Worm (Caenorhabditis elegans) whole organism, L1 larva: ENCODE data around the gene pph-4.1.
"Not testable (repeated sequence)": the region's sequence is repeated elsewhere in the genome, so short reads cannot be mapped to it uniquely, and the experiment has no call there.

Source experiments
- C16A3.4 ChIP-seq: fragments of 150-350 bp; optimal IDR thresholded peaks from 2 replicates; lab custom pipeline; 2014; ENCODE audit warnings: missing biosample characterization, missing genetic modification characterization
- C34B4.2 ChIP-seq: sonication (generic microtip); optimal IDR thresholded peaks from 2 replicates; lab custom pipeline; 2017; ENCODE audit warnings: mild to moderate bottlenecking, missing genetic modification characterization, missing compliant biosample characterization
- F16B12.6 ChIP-seq: fragments of 150-350 bp; optimal IDR thresholded peaks from 2 replicates; lab custom pipeline; 2014; ENCODE audit warnings: missing biosample characterization, missing genetic modification characterization
- Y116A8C.19 ChIP-seq: sonication (generic microtip); optimal IDR thresholded peaks from 2 replicates; lab custom pipeline; 2016; ENCODE audit warnings: missing compliant biosample characterization, missing genetic modification characterization, borderline replicate concordance
- aly-2 ChIP-seq: fragments of 150-350 bp; optimal IDR thresholded peaks from 2 replicates; lab custom pipeline; 2014; ENCODE audit warnings: missing biosample characterization, missing genetic modification characterization
- blmp-1 ChIP-seq: fragments of 150-350 bp; optimal IDR thresholded peaks from 2 replicates; lab custom pipeline; 2014; ENCODE audit warnings: missing biosample characterization, missing genetic modification characterization
- ceh-82 ChIP-seq, 3 experiments: fragments of 150-350 bp in 1 of 3; sonication (generic microtip) in 2 of 3; optimal IDR thresholded peaks; 2 replicates each; lab custom pipeline; 2014 to 2017; ENCODE audit warnings: missing biosample characterization in 3 of 3, missing genetic modification characterization in 3 of 3
- dpl-1 ChIP-seq, 3 experiments: fragments of 150-350 bp in 2 of 3; sonication (generic microtip) in 1 of 3; optimal IDR thresholded peaks; 2 replicates each; lab custom pipeline; 2014 to 2017; ENCODE audit warnings: missing biosample characterization in 3 of 3, missing genetic modification characterization in 3 of 3, missing genetic modification reagents in 3 of 3
- dsc-1 ChIP-seq: sonication (generic microtip); optimal IDR thresholded peaks from 2 replicates; lab custom pipeline; 2016; ENCODE audit warnings: mild to moderate bottlenecking, missing genetic modification characterization, missing compliant biosample characterization
- efl-1 ChIP-seq, 4 experiments: fragments of 150-350 bp; optimal IDR thresholded peaks in 3 of 4; peaks in 1 of 4; 1 replicate in 1 of 4; 2 replicates in 3 of 4; lab custom pipeline; 2014; ENCODE audit warnings: missing biosample characterization in 2 of 4, missing genetic modification characterization in 2 of 4, missing genetic modification reagents in 2 of 4
- egl-13 ChIP-seq: sonication (generic microtip); optimal IDR thresholded peaks from 2 replicates; lab custom pipeline; 2016; ENCODE audit warnings: missing genotype, missing genetic modification reagents, missing genetic modification characterization, missing compliant biosample characterization
- elt-2 ChIP-seq: sonication (generic microtip); optimal IDR thresholded peaks from 2 replicates; lab custom pipeline; 2016; ENCODE audit warnings: missing genetic modification characterization, mild to moderate bottlenecking, inconsistent platforms, missing compliant biosample characterization, missing genetic modification reagents
- ets-5 ChIP-seq: fragments of 200-800 bp; sonication (Bioruptor generic); IDR thresholded peaks from 2 replicates; pipeline ENCODE4 v1.3.6; 2022; ENCODE audit warnings: missing genetic modification characterization, missing compliant biosample characterization
- hlh-17 ChIP-seq: fragments of 200-800 bp; sonication (Bioruptor generic); optimal IDR thresholded peaks from 2 replicates; lab custom pipeline; 2018; ENCODE audit warnings: missing genetic modification characterization, mild to moderate bottlenecking, missing compliant biosample characterization, moderate library complexity, borderline replicate concordance
- hlh-4 ChIP-seq: sonication (generic microtip); optimal IDR thresholded peaks from 2 replicates; lab custom pipeline; 2016; ENCODE audit warnings: mild to moderate bottlenecking, missing genetic modification characterization, missing compliant biosample characterization
- hpl-2 ChIP-seq: fragments of 150-350 bp; optimal IDR thresholded peaks from 2 replicates; lab custom pipeline; 2014; ENCODE audit warnings: missing biosample characterization, missing genetic modification reagents, missing genetic modification characterization
- lin-13 ChIP-seq: fragments of 150-350 bp; optimal IDR thresholded peaks from 2 replicates; lab custom pipeline; 2014; ENCODE audit warnings: missing biosample characterization, missing genetic modification reagents, missing genetic modification characterization
- lin-15B ChIP-seq: fragments of 150-350 bp; sonication (generic microtip); optimal IDR thresholded peaks from 3 replicates; lab custom pipeline; 2014; ENCODE audit warnings: missing biosample characterization, missing genetic modification characterization
- lin-35 ChIP-seq, 2 experiments: fragments of 150-350 bp; optimal IDR thresholded peaks; 2 replicates each; lab custom pipeline; 2014; ENCODE audit warnings: missing biosample characterization in 2 of 2, missing genetic modification characterization in 2 of 2, missing genetic modification reagents in 2 of 2
- lir-3 ChIP-seq: sonication (generic microtip); optimal IDR thresholded peaks from 2 replicates; lab custom pipeline; 2016; ENCODE audit warnings: mild to moderate bottlenecking, missing genetic modification characterization, moderate library complexity, missing compliant biosample characterization; ENCODE audit not compliant: poor library complexity
- mdl-1 ChIP-seq, 2 experiments: fragments of 150-350 bp; optimal IDR thresholded peaks; 2 replicates each; lab custom pipeline; 2014 to 2017; ENCODE audit warnings: missing biosample characterization in 2 of 2, missing genetic modification characterization in 2 of 2, inconsistent platforms in 1 of 2
- mep-1 ChIP-seq: fragments of 150-350 bp; optimal IDR thresholded peaks from 2 replicates; lab custom pipeline; 2014; ENCODE audit warnings: missing biosample characterization, missing genetic modification characterization
- nhr-12 ChIP-seq: sonication (generic microtip); optimal IDR thresholded peaks from 2 replicates; lab custom pipeline; 2017; ENCODE audit warnings: missing biosample characterization, missing genetic modification characterization
- nhr-20 ChIP-seq: sonication (generic microtip); optimal IDR thresholded peaks from 2 replicates; lab custom pipeline; 2016; ENCODE audit warnings: mild to moderate bottlenecking, missing genetic modification characterization, missing compliant biosample characterization
- nhr-237 ChIP-seq: fragments of 150-350 bp; optimal IDR thresholded peaks from 2 replicates; lab custom pipeline; 2014; ENCODE audit warnings: missing biosample characterization, missing genetic modification characterization
- nhr-28 ChIP-seq: fragments of 150-350 bp; optimal IDR thresholded peaks from 2 replicates; lab custom pipeline; 2014; ENCODE audit warnings: missing biosample characterization, missing genetic modification characterization
- nhr-47 ChIP-seq: sonication (generic microtip); optimal IDR thresholded peaks from 2 replicates; lab custom pipeline; 2016; ENCODE audit warnings: mild to moderate bottlenecking, missing genetic modification characterization, moderate library complexity, missing compliant biosample characterization
- nhr-90 ChIP-seq: sonication (generic microtip); optimal IDR thresholded peaks from 2 replicates; lab custom pipeline; 2016; ENCODE audit warnings: mild to moderate bottlenecking, missing genetic modification characterization, missing compliant biosample characterization; ENCODE audit not compliant: poor library complexity
- rnt-1 ChIP-seq: sonication (generic microtip); optimal IDR thresholded peaks from 2 replicates; lab custom pipeline; 2016; ENCODE audit warnings: mild to moderate bottlenecking, missing genetic modification characterization, moderate library complexity, missing compliant biosample characterization
- skn-1 ChIP-seq: fragments of 150-350 bp; optimal IDR thresholded peaks from 2 replicates; lab custom pipeline; 2014; ENCODE audit warnings: missing biosample characterization, missing genetic modification characterization
- snpc-4 ChIP-seq: fragments of 150-350 bp; optimal IDR thresholded peaks from 2 replicates; lab custom pipeline; 2014; ENCODE audit warnings: missing biosample characterization, missing genetic modification characterization
- snu-23 ChIP-seq: sonication (generic microtip); optimal IDR thresholded peaks from 2 replicates; lab custom pipeline; 2016; ENCODE audit warnings: missing genetic modification characterization, missing compliant biosample characterization
- sox-4 ChIP-seq: sonication (generic microtip); optimal IDR thresholded peaks from 2 replicates; lab custom pipeline; 2016; ENCODE audit warnings: missing genetic modification characterization, missing compliant biosample characterization
- sup-37 ChIP-seq: fragments of 200-800 bp; sonication (Bioruptor generic); optimal IDR thresholded peaks from 2 replicates; lab custom pipeline; 2018; ENCODE audit warnings: mild to moderate bottlenecking, missing genetic modification characterization, missing compliant biosample characterization
- tlp-1 ChIP-seq: fragments of 150-350 bp; optimal IDR thresholded peaks from 2 replicates; lab custom pipeline; 2014; ENCODE audit warnings: missing biosample characterization, missing genetic modification characterization
- unc-130 ChIP-seq: fragments of 150-350 bp; optimal IDR thresholded peaks from 2 replicates; lab custom pipeline; 2017; ENCODE audit warnings: missing biosample characterization, missing genetic modification characterization, inconsistent platforms
- vab-15 ChIP-seq: sonication (generic microtip); optimal IDR thresholded peaks from 2 replicates; lab custom pipeline; 2017; ENCODE audit warnings: missing genotype, mild to moderate bottlenecking, missing genetic modification characterization, missing compliant biosample characterization
- xbp-1 ChIP-seq: sonication (generic microtip); optimal IDR thresholded peaks from 2 replicates; lab custom pipeline; 2016; ENCODE audit warnings: missing genetic modification characterization, missing compliant biosample characterization
- ztf-4 ChIP-seq: fragments of 150-350 bp; optimal IDR thresholded peaks from 2 replicates; lab custom pipeline; 2014; ENCODE audit warnings: missing biosample characterization, missing genetic modification characterization

pph-4.1 gene

DNA sequence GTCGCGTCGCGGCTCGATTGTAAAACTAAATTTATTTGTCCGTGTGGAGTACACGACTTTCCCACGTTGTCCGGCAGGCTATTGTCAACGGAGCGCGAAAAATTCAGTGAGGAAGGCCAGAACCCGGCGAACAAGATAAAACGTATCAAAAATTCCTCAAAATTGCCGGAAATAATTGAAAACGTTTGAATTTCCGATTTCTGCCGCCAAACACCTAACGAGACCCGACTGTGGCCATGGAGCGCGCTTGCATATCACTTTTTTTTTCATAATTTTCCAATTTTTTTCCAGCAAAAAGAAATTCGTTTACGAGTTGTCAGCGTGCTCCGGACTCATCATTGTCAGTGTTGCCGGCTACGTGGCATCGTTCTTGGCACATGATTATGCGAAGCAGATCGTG is 47.3 kb upstream of the pph-4.1 start:
- TF ChIP-seq vab-15 (tag; lab: Kevin White, UChicago) (no peak), nhr-90 (tag; lab: Kevin White, UChicago) (no peak), efl-1 (optimal IDR thresholded peaks at IDR 0.05; lab: Kevin White, UChicago) (no peak), efl-1 (GFP tag; optimal IDR thresholded peaks at IDR 0.05 in 1 of 2; lab: Kevin White, UChicago) (peak in 1 of 2 experiments; percentile 49), nhr-12 (no peak), elt-2 (tag; lab: Kevin White, UChicago) (no peak)

DNA sequence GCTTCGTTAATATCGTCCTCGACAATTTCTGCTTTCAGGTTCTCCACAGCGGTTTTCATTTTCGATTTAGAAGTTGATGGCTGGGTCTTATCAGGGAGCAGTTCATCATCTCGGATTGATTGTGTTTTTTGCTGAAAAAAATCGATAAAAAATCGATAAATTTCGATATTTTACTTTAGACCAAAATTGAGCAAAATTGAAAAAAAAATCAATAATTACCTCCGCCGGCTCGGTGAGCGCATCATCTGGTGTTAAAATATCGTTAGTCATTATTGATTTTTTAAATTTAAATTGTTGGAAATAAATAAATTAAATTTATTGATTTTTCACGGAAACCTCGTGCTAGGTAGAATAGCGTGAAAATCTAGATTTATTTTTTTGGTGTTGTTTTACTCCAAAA is 43.9 kb upstream of the pph-4.1 start, which contains the start of gene Y49E10.10:
Gene Y49E10.10, plus strand, starts transcription at position 381 of the 400 bp plus-strand sequence.
- TF ChIP-seq efl-1 (optimal IDR thresholded peaks at IDR 0.05; lab: Kevin White, UChicago) (no peak), efl-1 (GFP tag; optimal IDR thresholded peaks at IDR 0.05 in 1 of 2; lab: Kevin White, UChicago) (peak in 1 of 2 experiments; percentile 42), nhr-237 (tag; lab: Kevin White, UChicago) (no peak)

DNA sequence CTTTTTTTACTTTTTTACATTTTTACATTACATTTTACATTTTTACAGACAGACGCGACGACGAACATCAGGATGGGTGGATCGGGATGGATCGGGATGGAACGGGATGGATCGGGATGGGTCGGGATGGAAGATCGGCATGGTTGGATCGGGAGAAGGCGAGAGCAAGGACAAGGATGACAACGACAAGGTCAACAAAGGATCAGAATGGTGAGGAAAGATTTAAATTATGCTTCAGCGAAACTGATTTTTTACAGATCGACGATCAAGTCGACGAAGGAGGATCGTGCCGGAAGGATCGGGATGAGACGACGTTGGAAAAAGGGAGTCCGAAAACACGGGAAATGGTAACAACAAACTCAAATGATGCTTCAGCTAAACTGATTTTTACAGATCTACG is 37.0 kb upstream of the pph-4.1 start:
- TF ChIP-seq lir-3 (tag; lab: Kevin White, UChicago) (no peak), F16B12.6 (tag; lab: Kevin White, UChicago) (no peak), hlh-4 (tag; lab: Kevin White, UChicago) (no peak), efl-1 (optimal IDR thresholded peaks at IDR 0.05; lab: Kevin White, UChicago) (no peak), efl-1 (GFP tag; optimal IDR thresholded peaks at IDR 0.05 in 1 of 2; lab: Kevin White, UChicago) (peak in 1 of 2 experiments; percentile 27), mdl-1 (tag; optimal IDR thresholded peaks at IDR 0.05; lab: Kevin White, UChicago) (no peak)

DNA sequence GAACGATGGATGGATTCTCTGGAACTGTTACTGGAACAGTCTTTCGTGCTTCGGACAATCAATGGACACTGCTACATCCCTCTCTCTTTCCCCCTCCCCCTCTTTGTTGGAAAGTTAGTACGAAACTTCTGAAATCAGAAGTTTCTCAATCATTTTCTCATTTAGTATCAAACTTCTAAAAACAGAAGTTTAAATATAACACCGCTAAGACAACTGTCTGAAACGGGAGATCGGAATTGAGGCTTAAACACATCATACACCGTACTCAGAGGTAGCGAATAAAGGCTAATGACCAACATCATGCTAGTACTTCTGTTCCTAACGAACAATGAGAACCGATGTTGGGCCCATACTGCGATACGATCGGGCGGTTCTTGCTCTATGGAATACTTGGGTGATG is 35.5 kb upstream of the pph-4.1 start, which contains the start of gene Y49E10.30:
Gene Y49E10.30, plus strand, starts transcription at position 301 of the 400 bp plus-strand sequence.
- not testable (repeated sequence) for TF ChIP-seq nhr-28 (tag; lab: Kevin White, UChicago); sox-4; unc-130

DNA sequence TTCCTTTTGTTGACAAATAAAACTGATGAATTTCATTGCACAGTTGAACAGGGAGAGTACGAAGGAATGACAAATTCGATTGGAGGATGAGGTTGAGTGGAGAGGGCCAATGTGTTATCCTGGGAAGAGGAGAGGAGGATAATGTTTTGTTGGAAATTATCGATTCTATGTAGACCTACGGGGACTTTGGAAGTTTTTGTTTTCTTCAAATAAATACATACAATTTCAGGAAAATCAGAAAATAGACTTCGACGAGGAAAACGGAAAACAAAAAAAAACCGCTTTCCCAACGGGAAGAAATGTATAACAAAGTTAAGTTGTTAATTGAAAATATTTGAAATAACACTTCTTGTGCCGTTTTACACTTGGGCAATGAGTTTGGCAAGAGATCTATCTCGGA is 32.6 kb upstream of the pph-4.1 start, which contains the start of gene Y49E10.4:
Gene Y49E10.4, minus strand, starts transcription at position 101 of the 400 bp plus-strand sequence.
- not testable (repeated sequence) for TF ChIP-seq snpc-4 (tag; lab: Kevin White, UChicago); sup-37 (GFP tag; lab: Kevin White, UChicago); sox-4

DNA sequence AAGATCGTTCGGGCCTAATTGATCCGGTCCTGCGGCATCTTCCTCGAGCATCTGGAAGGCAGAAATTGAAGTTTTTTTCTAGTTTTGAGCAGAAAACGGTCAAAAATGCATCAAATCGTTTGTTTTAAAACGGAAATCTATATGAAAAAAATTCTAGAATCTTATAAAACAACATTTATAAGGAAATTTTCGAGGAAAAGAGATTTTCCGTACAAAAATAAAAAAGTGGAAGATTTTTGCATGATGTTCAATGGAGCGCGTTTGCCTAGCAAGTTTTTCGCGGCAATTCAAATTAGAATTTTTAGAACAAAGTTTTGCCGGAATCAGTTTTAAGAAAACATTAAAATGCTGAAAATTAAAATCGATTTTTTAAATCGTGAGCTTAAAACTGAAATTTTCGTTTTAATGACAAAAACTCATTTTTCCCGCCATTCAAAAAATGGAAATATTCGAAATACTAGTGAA is 26.1 kb upstream of the pph-4.1 start, which contains the start of gene pph-4.2:
Gene pph-4.2, minus strand, starts transcription at position 51 of the 465 bp plus-strand sequence.
- peak; percentile 88 to 94 (median 91) for TF ChIP-seq dpl-1 (GFP tag; optimal IDR thresholded peaks at IDR 0.05; lab: Kevin White, UChicago)
- TF ChIP-seq hlh-17 (GFP tag; lab: Kevin White, UChicago) = no peak
- peak in 1 of 3 experiments; percentile 49 for TF ChIP-seq ceh-82 (tag; optimal IDR thresholded peaks at IDR 0.05; lab: Kevin White, UChicago)
- TF ChIP-seq snu-23 = peak; percentile 48
- TF ChIP-seq lin-15B (tag; lab: Kevin White, UChicago) = peak; percentile 42
- peak; percentile 8 for TF ChIP-seq nhr-90 (tag; lab: Kevin White, UChicago)
- TF ChIP-seq C16A3.4 (tag; lab: Kevin White, UChicago) = peak; percentile 43
- peak; percentile 56 for TF ChIP-seq F16B12.6 (tag; lab: Kevin White, UChicago)
- TF ChIP-seq egl-13 (tag; lab: Kevin White, UChicago) = no peak
- TF ChIP-seq rnt-1 (tag; lab: Kevin White, UChicago) = peak; percentile 57
- no peak for TF ChIP-seq nhr-28 (tag; lab: Kevin White, UChicago)
- TF ChIP-seq efl-1 (optimal IDR thresholded peaks at IDR 0.05; lab: Kevin White, UChicago) = peak; percentile 81 to 93
- peak; percentile 92 to 99 for TF ChIP-seq efl-1 (GFP tag; optimal IDR thresholded peaks at IDR 0.05 in 1 of 2; lab: Kevin White, UChicago)
- TF ChIP-seq sox-4 = no peak
- no peak for TF ChIP-seq aly-2 (tag; lab: Kevin White, UChicago)
- TF ChIP-seq lin-13 (GFP tag; lab: Kevin White, UChicago) = peak; percentile 21
- TF ChIP-seq tlp-1 (tag; lab: Kevin White, UChicago) = no peak
- TF ChIP-seq ztf-4 (tag; lab: Kevin White, UChicago) = no peak
- TF ChIP-seq xbp-1 (tag; lab: Kevin White, UChicago) = peak; percentile 7
- no peak for TF ChIP-seq ets-5 (GFP tag; lab: Robert Waterston, UW)
- TF ChIP-seq hpl-2 (GFP tag; lab: Kevin White, UChicago) = no peak
- TF ChIP-seq C34B4.2 = no peak
- peak; percentile 43 for TF ChIP-seq mep-1 (tag; lab: Kevin White, UChicago)
- no peak for TF ChIP-seq Y116A8C.19 (tag; lab: Kevin White, UChicago)
- TF ChIP-seq nhr-20 (tag; lab: Kevin White, UChicago) = peak; percentile 28
- TF ChIP-seq skn-1 (tag; lab: Kevin White, UChicago) = peak; percentile 62
- TF ChIP-seq dsc-1 (tag; lab: Kevin White, UChicago) = peak; percentile 15
- TF ChIP-seq nhr-47 (tag; lab: Kevin White, UChicago) = peak; percentile 49
- peak; percentile 93 to 96 for TF ChIP-seq lin-35 (GFP tag; optimal IDR thresholded peaks at IDR 0.05; lab: Kevin White, UChicago)
- TF ChIP-seq blmp-1 (tag; lab: Kevin White, UChicago) = peak; percentile 25
